Fruit fly (Drosophila melanogaster): ENCODE results near the gene Pgant35A.
A peak's percentile ranks its signal among the peaks of the same experiment; 100 is the strongest.

Gene Pgant35A

dm6 chr2L:14361736-14362180 lies 2.7 kb downstream of the Pgant35A start, which contains the start of gene spel1 (continued):
- TF ChIP-seq Eip75B (GFP tag; optimal IDR thresholded peaks at IDR 0.05) (no peak), CG6276 (GFP tag; optimal IDR thresholded peaks at IDR 0.05) (peak; percentile 68), CG6163 (GFP tag; IDR thresholded peaks at IDR 0.05) (peak; percentile 72), CG3919 (GFP tag; optimal IDR thresholded peaks at IDR 0.05) (peak; percentile 62), Met (GFP tag; optimal IDR thresholded peaks at IDR 0.05) (peak; percentile 63), Ets96B (tag; optimal IDR thresholded peaks at IDR 0.05) (peak; percentile 74), Hr4 (GFP tag; optimal IDR thresholded peaks at IDR 0.05) (peak; percentile 54), esn (GFP tag; optimal IDR thresholded peaks at IDR 0.05) (peak; percentile 74)

dm6 chr2L:14366590-14367273 lies 7.7 kb downstream of the Pgant35A start:
- TF ChIP-seq fd85E (GFP tag; optimal IDR thresholded peaks at IDR 0.05): no peak
- TF ChIP-seq Ets21C (GFP tag; optimal IDR thresholded peaks at IDR 0.05): no peak
- peak; percentile 6 for TF ChIP-seq CG16779 (tag; optimal IDR thresholded peaks at IDR 0.05)
- TF ChIP-seq salr (GFP tag; optimal IDR thresholded peaks at IDR 0.05): no peak
- TF ChIP-seq topi (GFP tag; optimal IDR thresholded peaks at IDR 0.05): peak; percentile 21
- peak; percentile 31 for TF ChIP-seq Sox102F (GFP tag; optimal IDR thresholded peaks at IDR 0.05)
- peak; percentile 51 for TF ChIP-seq CG3919 (GFP tag; optimal IDR thresholded peaks at IDR 0.05)
- peak; percentile 72 for TF ChIP-seq CG32006 (GFP tag; optimal IDR thresholded peaks at IDR 0.05)
- peak; percentile 33 for TF ChIP-seq CG10631 (GFP tag; optimal IDR thresholded peaks at IDR 0.05)
- TF ChIP-seq Lpt (GFP tag; optimal IDR thresholded peaks at IDR 0.05): no peak
- TF ChIP-seq CG15336 (GFP tag; IDR thresholded peaks at IDR 0.05): peak; percentile 80
- TF ChIP-seq Hr4 (GFP tag; optimal IDR thresholded peaks at IDR 0.05): peak; percentile 25
- TF ChIP-seq CG4318 (GFP tag; optimal IDR thresholded peaks at IDR 0.05): peak; percentile 55
- peak; percentile 15 for TF ChIP-seq CG6792 (GFP tag; optimal IDR thresholded peaks at IDR 0.05)
- no peak for TF ChIP-seq fkh (GFP tag; optimal IDR thresholded peaks at IDR 0.05)
- peak; percentile 19 for TF ChIP-seq CG3032 (tag; optimal IDR thresholded peaks at IDR 0.05)
- peak; percentile 80 for TF ChIP-seq eg (GFP tag; IDR thresholded peaks at IDR 0.05)
- TF ChIP-seq spab (GFP tag; optimal IDR thresholded peaks at IDR 0.05): no peak
- peak; percentile 80 for TF ChIP-seq Eip78C (GFP tag)
- peak; percentile 10 for TF ChIP-seq CG6276 (GFP tag; optimal IDR thresholded peaks at IDR 0.05)
- TF ChIP-seq CG6163 (GFP tag; IDR thresholded peaks at IDR 0.05): peak; percentile 15; the same call in 1 of the 3 replicates
- TF ChIP-seq Met (GFP tag; optimal IDR thresholded peaks at IDR 0.05): peak; percentile 53
- TF ChIP-seq Ets96B (tag; optimal IDR thresholded peaks at IDR 0.05): peak; percentile 42
- no peak for TF ChIP-seq Hr38 (GFP tag; optimal IDR thresholded peaks at IDR 0.05)
- no peak for TF ChIP-seq CG11762 (GFP tag; optimal IDR thresholded peaks at IDR 0.05; ENCODE audit: insufficient read depth)
- TF ChIP-seq OdsH (GFP tag; optimal IDR thresholded peaks at IDR 0.05): peak; percentile 38
- peak; percentile 13 for TF ChIP-seq dac (GFP tag; optimal IDR thresholded peaks at IDR 0.05)
- TF ChIP-seq Sox14 (GFP tag; optimal IDR thresholded peaks at IDR 0.05): peak; percentile 21
- peak; percentile 83 for TF ChIP-seq CG8119 (GFP tag; IDR thresholded peaks at IDR 0.05)
- peak; percentile 7 for TF ChIP-seq achi (GFP tag; optimal IDR thresholded peaks at IDR 0.05)

DNA sequence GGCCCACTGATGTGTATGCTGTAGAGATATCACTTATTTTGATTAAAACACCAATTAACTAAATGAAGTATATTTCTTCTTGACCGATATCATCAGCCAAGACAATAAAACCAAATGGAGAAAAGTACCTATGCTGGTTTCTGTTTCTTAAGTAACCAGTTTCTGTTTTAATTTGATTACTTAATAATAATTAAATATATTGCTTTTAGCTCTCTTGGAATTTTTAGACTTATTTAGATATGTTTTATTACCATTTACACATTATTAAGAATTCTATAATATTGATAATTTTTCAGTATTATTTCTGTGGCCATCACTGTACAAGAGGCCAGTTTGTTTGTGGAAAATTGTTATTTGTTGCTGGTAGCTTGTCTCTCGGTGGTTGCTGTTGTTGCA lies 8.2 kb downstream of the Pgant35A start:
- TF ChIP-seq Lpt (GFP tag; optimal IDR thresholded peaks at IDR 0.05) (no peak), Sox14 (GFP tag; optimal IDR thresholded peaks at IDR 0.05) (no peak), Smox (GFP tag; optimal IDR thresholded peaks at IDR 0.05) (no peak), acj6 (GFP tag; optimal IDR thresholded peaks at IDR 0.05) (no peak), CG15336 (GFP tag; IDR thresholded peaks at IDR 0.05) (peak; percentile 18; the same call in 1 of the 2 replicates), Eip75B (GFP tag; optimal IDR thresholded peaks at IDR 0.05) (peak; percentile 52), CG8632 (GFP tag; optimal IDR thresholded peaks at IDR 0.05) (peak; percentile 15), dsx (GFP tag; optimal IDR thresholded peaks at IDR 0.05; ENCODE audit: poor library complexity, severe bottlenecking) (peak; percentile 70), Ets96B (tag; optimal IDR thresholded peaks at IDR 0.05) (peak; percentile 75), salr (GFP tag; optimal IDR thresholded peaks at IDR 0.05) (peak in 1 of 2 experiments; percentile 77), lz (GFP tag; optimal IDR thresholded peaks at IDR 0.05) (peak; percentile 9), CG6792 (GFP tag; optimal IDR thresholded peaks at IDR 0.05) (peak; percentile 47), fd85E (GFP tag; optimal IDR thresholded peaks at IDR 0.05) (no peak), Sox102F (GFP tag; optimal IDR thresholded peaks at IDR 0.05) (no peak), pdm3 (GFP tag; optimal IDR thresholded peaks at IDR 0.05) (no peak), CG6163 (GFP tag; IDR thresholded peaks at IDR 0.05) (peak; percentile 67; the same call in 1 of the 3 replicates), fd59A (GFP tag; optimal IDR thresholded peaks at IDR 0.05) (peak; percentile 24), net (GFP tag; optimal IDR thresholded peaks at IDR 0.05) (peak; percentile 70), CG31627 (GFP tag; optimal IDR thresholded peaks at IDR 0.05) (peak; percentile 22), ss (GFP tag; optimal IDR thresholded peaks at IDR 0.05) (peak; percentile 72 to 76), Met (GFP tag; optimal IDR thresholded peaks at IDR 0.05) (peak; percentile 71), CG6854 (GFP tag; optimal IDR thresholded peaks at IDR 0.05) (peak; percentile 68), CG16779 (tag; optimal IDR thresholded peaks at IDR 0.05) (peak; percentile 70), Sox15 (GFP tag; optimal IDR thresholded peaks at IDR 0.05) (peak; percentile 36), CG32006 (GFP tag; optimal IDR thresholded peaks at IDR 0.05) (peak; percentile 67), Gug (GFP tag; IDR thresholded peaks at IDR 0.05) (peak; percentile 58)
